Worm (Caenorhabditis elegans) whole organism, L3 larva: ENCODE data around the gene F35H10.2.

Experiments used
- ceh-16 ChIP-seq: sonication (generic microtip); optimal IDR thresholded peaks from 2 replicates; lab custom pipeline; 2017; ENCODE audit warnings: missing biosample characterization, missing genetic modification characterization
- ceh-82 ChIP-seq: fragments of 150-350 bp; optimal IDR thresholded peaks from 2 replicates; lab custom pipeline; 2014; ENCODE audit warnings: missing biosample characterization, missing genetic modification characterization
- ceh-9 ChIP-seq: sonication (generic microtip); optimal IDR thresholded peaks from 2 replicates; lab custom pipeline; 2018; ENCODE audit warnings: missing biosample characterization, missing genetic modification characterization
- daf-12 ChIP-seq: fragments of 150-350 bp; optimal IDR thresholded peaks from 2 replicates; lab custom pipeline; 2014; ENCODE audit warnings: missing biosample characterization, missing genetic modification reagents, missing genetic modification characterization
- egl-27 ChIP-seq: sonication (generic microtip); optimal IDR thresholded peaks from 4 replicates; lab custom pipeline; 2017; ENCODE audit warnings: missing biosample characterization, missing genetic modification reagents, missing genetic modification characterization
- elt-1 ChIP-seq: fragments of 150-350 bp; optimal IDR thresholded peaks from 2 replicates; lab custom pipeline; 2014; ENCODE audit warnings: missing biosample characterization, missing genetic modification characterization
- elt-3 ChIP-seq, 3 experiments: fragments of 150-350 bp in 1 of 3; sonication (generic microtip) in 2 of 3; optimal IDR thresholded peaks; 2 replicates in 2 of 3; 4 replicates in 1 of 3; lab custom pipeline; 2014 to 2017; ENCODE audit warnings: missing biosample characterization in 3 of 3, missing genetic modification characterization in 3 of 3
- fos-1 ChIP-seq: fragments of 150-350 bp; optimal IDR thresholded peaks from 2 replicates; lab custom pipeline; 2014; ENCODE audit warnings: missing biosample characterization, missing genetic modification characterization
- lin-15B ChIP-seq: fragments of 150-350 bp; optimal IDR thresholded peaks from 2 replicates; lab custom pipeline; 2014; ENCODE audit warnings: missing biosample characterization, missing genetic modification characterization
- lsy-12 ChIP-seq: sonication (generic microtip); optimal IDR thresholded peaks from 2 replicates; lab custom pipeline; 2016; ENCODE audit warnings: mild to moderate bottlenecking, missing genetic modification characterization, missing compliant biosample characterization
- mdl-1 ChIP-seq: fragments of 150-350 bp; optimal IDR thresholded peaks from 2 replicates; lab custom pipeline; 2014; ENCODE audit warnings: missing biosample characterization, missing genetic modification characterization
- mml-1 ChIP-seq: fragments of 150-350 bp; sonication (generic microtip); optimal IDR thresholded peaks from 3 replicates; lab custom pipeline; 2014; ENCODE audit warnings: missing biosample characterization, missing genetic modification characterization
- nfya-1 ChIP-seq: sonication (generic microtip); optimal IDR thresholded peaks from 2 replicates; lab custom pipeline; 2017; ENCODE audit warnings: missing genetic modification characterization, mild to moderate bottlenecking, missing compliant biosample characterization, antibody characterized with exemption, moderate library complexity; ENCODE audit not compliant: insufficient read depth
- nhr-23 ChIP-seq: fragments of 150-350 bp; optimal IDR thresholded peaks from 2 replicates; lab custom pipeline; 2014; ENCODE audit warnings: missing biosample characterization, missing genetic modification reagents, missing genetic modification characterization
- nhr-237 ChIP-seq: fragments of 150-350 bp; optimal IDR thresholded peaks from 2 replicates; lab custom pipeline; 2014; ENCODE audit warnings: missing biosample characterization, missing genetic modification characterization
- nhr-25 ChIP-seq: sonication (generic microtip); optimal IDR thresholded peaks from 2 replicates; lab custom pipeline; 2017; ENCODE audit warnings: missing biosample characterization, missing genetic modification characterization
- nhr-43 ChIP-seq: sonication (generic microtip); optimal IDR thresholded peaks from 2 replicates; lab custom pipeline; 2016; ENCODE audit warnings: mild to moderate bottlenecking, missing genetic modification characterization, missing compliant biosample characterization; ENCODE audit not compliant: poor library complexity, severe bottlenecking
- nhr-67 ChIP-seq: fragments of 150-350 bp; optimal IDR thresholded peaks from 2 replicates; lab custom pipeline; 2014; ENCODE audit warnings: missing biosample characterization, missing genetic modification characterization
- nhr-77 ChIP-seq: fragments of 150-350 bp; optimal IDR thresholded peaks from 2 replicates; lab custom pipeline; 2014; ENCODE audit warnings: missing biosample characterization, missing genetic modification characterization
- pha-4 ChIP-seq: fragments of 150-350 bp; optimal IDR thresholded peaks from 2 replicates; lab custom pipeline; 2014; ENCODE audit warnings: missing biosample characterization, missing genetic modification reagents, missing genetic modification characterization
- pqm-1 ChIP-seq: fragments of 150-350 bp; optimal IDR thresholded peaks from 2 replicates; lab custom pipeline; 2017; ENCODE audit warnings: missing biosample characterization, missing genetic modification characterization, inconsistent platforms
- skn-1 ChIP-seq: fragments of 150-350 bp; optimal IDR thresholded peaks from 2 replicates; lab custom pipeline; 2014; ENCODE audit warnings: missing biosample characterization, missing genetic modification characterization
- tbx-2 ChIP-seq: sonication (generic microtip); optimal IDR thresholded peaks from 2 replicates; lab custom pipeline; 2016; ENCODE audit warnings: mild to moderate bottlenecking, missing genetic modification characterization, missing compliant biosample characterization
- unc-39 ChIP-seq: sonication (generic microtip); optimal IDR thresholded peaks from 4 replicates; lab custom pipeline; 2017; ENCODE audit warnings: missing biosample characterization, missing genetic modification characterization
- zag-1 ChIP-seq: fragments of 150-350 bp; optimal IDR thresholded peaks from 2 replicates; lab custom pipeline; 2014; ENCODE audit warnings: missing biosample characterization, missing genetic modification characterization
- ztf-4 ChIP-seq: fragments of 150-350 bp; optimal IDR thresholded peaks from 2 replicates; lab custom pipeline; 2014; ENCODE audit warnings: missing biosample characterization, missing genetic modification characterization

The F35H10.2 gene

ce11 chrIV:8300468-8300867 lies 28.5 kb upstream of the F35H10.2 start, which contains the start of gene F35H10.5:
TSS of gene F35H10.5 (plus strand) at chrIV:8300768.
- TF ChIP-seq nfya-1 (no peak), mml-1 (tag; lab: Kevin White, UChicago) (no peak), nhr-67 (tag; lab: Kevin White, UChicago) (no peak), lsy-12 (tag; lab: Kevin White, UChicago) (no peak), unc-39 (tag; lab: Kevin White, UChicago) (no peak), egl-27 (tag; lab: Kevin White, UChicago) (no peak), ceh-9 (tag; lab: Kevin White, UChicago) (no peak), tbx-2 (tag; lab: Kevin White, UChicago) (no peak), nhr-77 (tag; lab: Kevin White, UChicago) (no peak)

- no peak for TF ChIP-seq zag-1 (tag; lab: Kevin White, UChicago)
- TF ChIP-seq nhr-237 (tag; lab: Kevin White, UChicago), result no peak
- peak; percentile 10 for TF ChIP-seq nhr-43
- no peak for TF ChIP-seq elt-1 (tag; lab: Kevin White, UChicago)
- TF ChIP-seq nhr-25, result peak; percentile 71
- no peak for TF ChIP-seq ztf-4
- peak; percentile 16 for TF ChIP-seq nhr-23
- peak in 1 of 3 experiments; percentile 9 for TF ChIP-seq elt-3 (tag; optimal IDR thresholded peaks at IDR 0.05; lab: Kevin White, UChicago)
Observed at ce11 chrIV:8301925-8302324, 27.1 kb upstream of the F35H10.2 start.

- TF ChIP-seq nhr-25 (peak; percentile 52), egl-27 (tag; lab: Kevin White, UChicago) (no peak), elt-1 (tag; lab: Kevin White, UChicago) (peak; percentile 8)
Observed at ce11 chrIV:8302648-8303161, 26.3 kb upstream of the F35H10.2 start.

- TF ChIP-seq ztf-4 (no peak), pha-4 (tag; lab: Kevin White, UChicago) (peak; percentile 9)
- TF ChIP-seq, all 47 proteins: peak for 1
Observed at ce11 chrIV:8303668-8304067, 25.3 kb upstream of the F35H10.2 start, which contains the start of gene vha-5. TSS of gene vha-5 (plus strand) at chrIV:8303968.

ce11 chrIV:8307408-8307807 lies 21.6 kb upstream of the F35H10.2 start:
- TF ChIP-seq nhr-23, result no peak
- TF ChIP-seq nhr-43, result peak; percentile 37

ce11 chrIV:8312105-8312504 lies 16.9 kb upstream of the F35H10.2 start:
- TF ChIP-seq daf-12 (tag; lab: Kevin White, UChicago) (no peak), fos-1 (tag; lab: Kevin White, UChicago) (no peak), pqm-1 (tag; lab: Kevin White, UChicago) (no peak), zag-1 (tag; lab: Kevin White, UChicago) (no peak), lin-15B (no peak), elt-1 (tag; lab: Kevin White, UChicago) (no peak), mdl-1 (no peak), tbx-2 (tag; lab: Kevin White, UChicago) (no peak), skn-1 (tag; lab: Kevin White, UChicago) (no peak), ceh-16 (tag; lab: Kevin White, UChicago) (no peak), elt-3 (tag; optimal IDR thresholded peaks at IDR 0.05; lab: Kevin White, UChicago) (no peak)
- TF ChIP-seq, all 47 proteins: peak for 0

- TF ChIP-seq ceh-82 (tag; lab: Kevin White, UChicago), result no peak
- peak; percentile 21 for TF ChIP-seq nhr-23
Observed at ce11 chrIV:8312846-8313245, 16.2 kb upstream of the F35H10.2 start, which contains the start of gene F35H10.10. TSS of gene F35H10.10 (minus strand) at chrIV:8312946.

- no peak for TF ChIP-seq tbx-2 (tag; lab: Kevin White, UChicago)
- TF ChIP-seq nhr-23, result peak; percentile 34
Observed at ce11 chrIV:8317800-8318199, 11.2 kb upstream of the F35H10.2 start.
